Worm (Caenorhabditis elegans) whole organism, L1 larva: ENCODE results near the gene aagr-1.

Experiments
- C04F5.9 ChIP-seq: sonication (generic microtip); optimal IDR thresholded peaks from 2 replicates; lab custom pipeline; 2016; ENCODE audit warnings: missing genetic modification characterization, missing compliant biosample characterization
- Y116A8C.19 ChIP-seq: sonication (generic microtip); optimal IDR thresholded peaks from 2 replicates; lab custom pipeline; 2016; ENCODE audit warnings: missing compliant biosample characterization, missing genetic modification characterization, borderline replicate concordance
- aha-1 ChIP-seq: fragments of 150-350 bp; optimal IDR thresholded peaks from 2 replicates; lab custom pipeline; 2014; ENCODE audit warnings: missing biosample characterization, missing genetic modification characterization
- alr-1 ChIP-seq: fragments of 200-800 bp; sonication (Bioruptor generic); optimal IDR thresholded peaks from 2 replicates; lab custom pipeline; 2018; ENCODE audit warnings: borderline replicate concordance, mild to moderate bottlenecking, missing genetic modification characterization, missing compliant biosample characterization
- aly-2 ChIP-seq: fragments of 150-350 bp; optimal IDR thresholded peaks from 2 replicates; lab custom pipeline; 2014; ENCODE audit warnings: missing biosample characterization, missing genetic modification characterization
- ceh-82 ChIP-seq, 3 experiments: fragments of 150-350 bp in 1 of 3; sonication (generic microtip) in 2 of 3; optimal IDR thresholded peaks; 2 replicates each; lab custom pipeline; 2014 to 2017; ENCODE audit warnings: missing biosample characterization in 3 of 3, missing genetic modification characterization in 3 of 3
- ces-1 ChIP-seq: fragments of 150-350 bp; optimal IDR thresholded peaks from 2 replicates; lab custom pipeline; 2014; ENCODE audit warnings: missing biosample characterization, missing genetic modification reagents, missing genetic modification characterization
- dpl-1 ChIP-seq, 3 experiments: fragments of 150-350 bp in 2 of 3; sonication (generic microtip) in 1 of 3; optimal IDR thresholded peaks; 2 replicates each; lab custom pipeline; 2014 to 2017; ENCODE audit warnings: missing biosample characterization in 3 of 3, missing genetic modification characterization in 3 of 3, missing genetic modification reagents in 3 of 3
- dsc-1 ChIP-seq: sonication (generic microtip); optimal IDR thresholded peaks from 2 replicates; lab custom pipeline; 2016; ENCODE audit warnings: mild to moderate bottlenecking, missing genetic modification characterization, missing compliant biosample characterization
- efl-1 ChIP-seq, 4 experiments: fragments of 150-350 bp; optimal IDR thresholded peaks in 3 of 4; peaks in 1 of 4; 1 replicate in 1 of 4; 2 replicates in 3 of 4; lab custom pipeline; 2014; ENCODE audit warnings: missing biosample characterization in 2 of 4, missing genetic modification characterization in 2 of 4, missing genetic modification reagents in 2 of 4
- egl-13 ChIP-seq: sonication (generic microtip); optimal IDR thresholded peaks from 2 replicates; lab custom pipeline; 2016; ENCODE audit warnings: missing genotype, missing genetic modification reagents, missing genetic modification characterization, missing compliant biosample characterization
- egl-27 ChIP-seq, 2 experiments: fragments of 150-350 bp in 1 of 2; sonication (generic microtip); optimal IDR thresholded peaks; 3 replicates each; lab custom pipeline; 2017 to 2018; ENCODE audit warnings: missing biosample characterization in 2 of 2, missing genetic modification characterization in 2 of 2, missing genetic modification reagents in 2 of 2
- elt-2 ChIP-seq: sonication (generic microtip); optimal IDR thresholded peaks from 2 replicates; lab custom pipeline; 2016; ENCODE audit warnings: missing genetic modification characterization, mild to moderate bottlenecking, inconsistent platforms, missing compliant biosample characterization, missing genetic modification reagents
- ets-5 ChIP-seq: fragments of 200-800 bp; sonication (Bioruptor generic); IDR thresholded peaks from 2 replicates; pipeline ENCODE4 v1.3.6; 2022; ENCODE audit warnings: missing genetic modification characterization, missing compliant biosample characterization
- fkh-4 ChIP-seq: sonication (generic microtip); optimal IDR thresholded peaks from 2 replicates; lab custom pipeline; 2016; ENCODE audit warnings: missing compliant biosample characterization, missing genetic modification characterization, borderline replicate concordance
- grh-1 ChIP-seq: fragments of 200-800 bp; sonication (Bioruptor generic); IDR thresholded peaks from 2 replicates; pipeline ENCODE4 v1.3.6; 2022; ENCODE audit warnings: missing genetic modification reagents, missing genetic modification characterization, missing compliant biosample characterization
- hlh-4 ChIP-seq: sonication (generic microtip); optimal IDR thresholded peaks from 2 replicates; lab custom pipeline; 2016; ENCODE audit warnings: mild to moderate bottlenecking, missing genetic modification characterization, missing compliant biosample characterization
- isw-1 ChIP-seq: fragments of 200-800 bp; sonication (Bioruptor generic); IDR thresholded peaks from 2 replicates; pipeline ENCODE4 v1.3.6; 2022; ENCODE audit warnings: missing genetic modification characterization, missing compliant biosample characterization
- lin-13 ChIP-seq: fragments of 150-350 bp; optimal IDR thresholded peaks from 2 replicates; lab custom pipeline; 2014; ENCODE audit warnings: missing biosample characterization, missing genetic modification reagents, missing genetic modification characterization
- lin-14 ChIP-seq: fragments of 200-800 bp; sonication (Bioruptor generic); optimal IDR thresholded peaks from 2 replicates; lab custom pipeline; 2018; ENCODE audit warnings: mild to moderate bottlenecking, missing genetic modification characterization, moderate library complexity, missing compliant biosample characterization
- lin-35 ChIP-seq, 2 experiments: fragments of 150-350 bp; optimal IDR thresholded peaks; 2 replicates each; lab custom pipeline; 2014; ENCODE audit warnings: missing biosample characterization in 2 of 2, missing genetic modification characterization in 2 of 2, missing genetic modification reagents in 2 of 2
- lir-3 ChIP-seq: sonication (generic microtip); optimal IDR thresholded peaks from 2 replicates; lab custom pipeline; 2016; ENCODE audit warnings: mild to moderate bottlenecking, missing genetic modification characterization, moderate library complexity, missing compliant biosample characterization; ENCODE audit not compliant: poor library complexity
- lsy-2 ChIP-seq, 2 experiments: fragments of 150-350 bp; optimal IDR thresholded peaks; 2 replicates each; lab custom pipeline; 2014; ENCODE audit warnings: missing biosample characterization in 2 of 2, missing genetic modification characterization in 2 of 2
- mef-2 ChIP-seq: fragments of 150-350 bp; optimal IDR thresholded peaks from 2 replicates; lab custom pipeline; 2014; ENCODE audit warnings: missing biosample characterization, missing genetic modification characterization
- mep-1 ChIP-seq: fragments of 150-350 bp; optimal IDR thresholded peaks from 2 replicates; lab custom pipeline; 2014; ENCODE audit warnings: missing biosample characterization, missing genetic modification characterization
- nhr-28 ChIP-seq: fragments of 150-350 bp; optimal IDR thresholded peaks from 2 replicates; lab custom pipeline; 2014; ENCODE audit warnings: missing biosample characterization, missing genetic modification characterization
- nhr-47 ChIP-seq: sonication (generic microtip); optimal IDR thresholded peaks from 2 replicates; lab custom pipeline; 2016; ENCODE audit warnings: mild to moderate bottlenecking, missing genetic modification characterization, moderate library complexity, missing compliant biosample characterization
- nhr-71 ChIP-seq: sonication (generic microtip); optimal IDR thresholded peaks from 2 replicates; lab custom pipeline; 2016; ENCODE audit warnings: mild to moderate bottlenecking, missing genetic modification characterization, moderate library complexity, missing compliant biosample characterization
- nhr-76 ChIP-seq: sonication (generic microtip); optimal IDR thresholded peaks from 2 replicates; lab custom pipeline; 2017; ENCODE audit warnings: missing biosample characterization, missing genetic modification characterization
- nhr-77 ChIP-seq: fragments of 150-350 bp; optimal IDR thresholded peaks from 2 replicates; lab custom pipeline; 2014; ENCODE audit warnings: missing biosample characterization, missing genetic modification characterization
- nhr-90 ChIP-seq: sonication (generic microtip); optimal IDR thresholded peaks from 2 replicates; lab custom pipeline; 2016; ENCODE audit warnings: mild to moderate bottlenecking, missing genetic modification characterization, missing compliant biosample characterization; ENCODE audit not compliant: poor library complexity
- pqm-1 ChIP-seq: sonication (generic microtip); optimal IDR thresholded peaks from 3 replicates; lab custom pipeline; 2017; ENCODE audit warnings: missing biosample characterization, missing genetic modification characterization
- rnt-1 ChIP-seq: sonication (generic microtip); optimal IDR thresholded peaks from 2 replicates; lab custom pipeline; 2016; ENCODE audit warnings: mild to moderate bottlenecking, missing genetic modification characterization, moderate library complexity, missing compliant biosample characterization
- skn-1 ChIP-seq: fragments of 150-350 bp; optimal IDR thresholded peaks from 2 replicates; lab custom pipeline; 2014; ENCODE audit warnings: missing biosample characterization, missing genetic modification characterization
- sup-37 ChIP-seq: fragments of 200-800 bp; sonication (Bioruptor generic); optimal IDR thresholded peaks from 2 replicates; lab custom pipeline; 2018; ENCODE audit warnings: mild to moderate bottlenecking, missing genetic modification characterization, missing compliant biosample characterization
- tbx-2 ChIP-seq: sonication (generic microtip); optimal IDR thresholded peaks from 2 replicates; lab custom pipeline; 2016; ENCODE audit warnings: missing genetic modification characterization, missing compliant biosample characterization
- unc-30 ChIP-seq: sonication (generic microtip); optimal IDR thresholded peaks from 2 replicates; lab custom pipeline; 2017; ENCODE audit warnings: missing biosample characterization, missing genetic modification characterization
- unc-86 ChIP-seq: sonication (generic microtip); optimal IDR thresholded peaks from 2 replicates; lab custom pipeline; 2016; ENCODE audit warnings: missing genetic modification characterization, missing compliant biosample characterization
- unc-98 ChIP-seq: fragments of 200-800 bp; sonication (Bioruptor generic); IDR thresholded peaks from 2 replicates; pipeline ENCODE4 v1.3.6; 2022; ENCODE audit warnings: missing genetic modification characterization, missing compliant biosample characterization
- xbp-1 ChIP-seq: sonication (generic microtip); optimal IDR thresholded peaks from 2 replicates; lab custom pipeline; 2016; ENCODE audit warnings: missing genetic modification characterization, missing compliant biosample characterization
- zag-1 ChIP-seq: fragments of 150-350 bp; optimal IDR thresholded peaks from 2 replicates; lab custom pipeline; 2014; ENCODE audit warnings: missing biosample characterization, missing genetic modification characterization
- ztf-4 ChIP-seq: fragments of 150-350 bp; optimal IDR thresholded peaks from 2 replicates; lab custom pipeline; 2014; ENCODE audit warnings: missing biosample characterization, missing genetic modification characterization

Gene aagr-1

DNA sequence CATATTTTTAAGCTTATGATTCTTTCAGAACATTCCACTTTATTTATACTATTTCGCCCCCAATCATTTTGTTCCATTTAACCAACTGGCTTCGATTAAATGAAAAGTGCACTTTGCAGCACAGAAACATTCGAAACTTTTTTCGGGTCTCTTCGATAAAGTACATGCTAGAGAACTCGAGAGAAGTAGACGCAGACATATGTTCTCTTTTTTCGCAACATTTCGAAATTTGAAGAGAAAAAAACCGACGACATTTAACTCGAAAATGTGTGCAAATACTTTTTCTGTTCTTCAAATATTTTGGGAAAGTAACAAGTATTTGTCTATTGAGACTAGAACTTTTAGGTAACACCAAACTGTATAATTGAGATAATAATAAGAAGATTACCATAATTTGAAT lies 10.6 kb downstream of the aagr-1 start:
- peak; percentile 9 for TF ChIP-seq nhr-71 (tag; lab: Kevin White, UChicago)
- TF ChIP-seq nhr-28 (tag; lab: Kevin White, UChicago), result no peak
- no peak for TF ChIP-seq fkh-4 (tag; lab: Kevin White, UChicago)
- TF ChIP-seq nhr-77 (tag; lab: Kevin White, UChicago), result peak; percentile 38
- TF ChIP-seq skn-1 (tag; lab: Kevin White, UChicago), result peak; percentile 72
- no peak for TF ChIP-seq lin-13
- TF ChIP-seq nhr-47 (tag; lab: Kevin White, UChicago), result no peak
- no peak for TF ChIP-seq Y116A8C.19 (tag; lab: Kevin White, UChicago)
- TF ChIP-seq mep-1, result peak; percentile 36
- TF ChIP-seq rnt-1 (tag; lab: Kevin White, UChicago), result peak; percentile 12
- no peak for TF ChIP-seq ztf-4 (tag; lab: Kevin White, UChicago)
- peak in 1 of 2 experiments; percentile 32 for TF ChIP-seq lsy-2 (tag; optimal IDR thresholded peaks at IDR 0.05; lab: Kevin White, UChicago)
- TF ChIP-seq unc-98, result no peak
- TF ChIP-seq mef-2 (tag; lab: Kevin White, UChicago), result no peak
- TF ChIP-seq xbp-1 (tag; lab: Kevin White, UChicago), result no peak
- TF ChIP-seq egl-27 (tag; optimal IDR thresholded peaks at IDR 0.05; lab: Kevin White, UChicago), result no peak
- TF ChIP-seq sup-37 (GFP tag; lab: Kevin White, UChicago), result no peak
- peak in 2 of 3 experiments; percentile 2 to 38 for TF ChIP-seq ceh-82 (tag; optimal IDR thresholded peaks at IDR 0.05; lab: Kevin White, UChicago)
- TF ChIP-seq nhr-76 (tag; lab: Kevin White, UChicago), result no peak
- peak; percentile 46 for TF ChIP-seq lin-14
- peak in 1 of 2 experiments; percentile 16 for TF ChIP-seq lin-35 (GFP tag; optimal IDR thresholded peaks at IDR 0.05; lab: Kevin White, UChicago)
- TF ChIP-seq efl-1 (optimal IDR thresholded peaks at IDR 0.05; lab: Kevin White, UChicago), result peak in 1 of 2 experiments; percentile 27
- TF ChIP-seq efl-1 (GFP tag; optimal IDR thresholded peaks at IDR 0.05 in 1 of 2; lab: Kevin White, UChicago), result no peak
- no peak for TF ChIP-seq isw-1 (GFP tag; lab: Robert Waterston, UW)
- no peak for TF ChIP-seq tbx-2
- TF ChIP-seq hlh-4 (tag; lab: Kevin White, UChicago), result no peak
- no peak for TF ChIP-seq lir-3 (tag; lab: Kevin White, UChicago)
- peak; percentile 58 for TF ChIP-seq dsc-1 (tag; lab: Kevin White, UChicago)
- TF ChIP-seq aha-1 (tag; lab: Kevin White, UChicago), result no peak
- TF ChIP-seq C04F5.9 (tag; lab: Kevin White, UChicago), result no peak
- TF ChIP-seq ets-5 (GFP tag; lab: Robert Waterston, UW), result no peak
- TF ChIP-seq ces-1 (GFP tag; lab: Kevin White, UChicago), result no peak
- TF ChIP-seq, all 84 proteins: peak for 11

DNA sequence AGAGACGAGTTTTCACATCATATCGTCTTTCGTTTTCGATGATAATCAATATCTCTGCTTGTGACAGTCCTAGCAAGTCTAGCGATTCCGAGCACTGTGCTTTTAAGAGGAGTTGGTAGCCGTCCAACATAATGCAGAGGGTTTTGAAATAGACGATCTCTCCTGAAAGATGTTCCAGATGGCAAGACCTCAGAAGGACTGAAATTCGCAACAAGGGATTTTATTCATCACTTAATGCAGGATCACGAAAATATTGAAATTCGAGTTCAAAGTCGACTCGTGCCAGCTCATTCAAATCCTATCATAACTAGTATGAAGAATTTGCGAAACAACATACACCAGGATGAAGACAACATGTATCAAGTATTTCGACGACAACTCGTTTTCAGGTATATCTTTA lies 11.2 kb downstream of the aagr-1 start, which contains the start of gene D2096.7:
Gene D2096.7, minus strand, starts transcription at position 130 of the 400 bp plus-strand sequence.
- TF ChIP-seq nhr-90 (tag; lab: Kevin White, UChicago) (no peak), tbx-2 (no peak), grh-1 (GFP tag; lab: Robert Waterston, UW) (0 out of 2 replicates have a peak, but pooled peaks have one; percentile 11), xbp-1 (tag; lab: Kevin White, UChicago) (no peak), pqm-1 (tag; lab: Kevin White, UChicago) (no peak), unc-30 (tag; lab: Kevin White, UChicago) (no peak), aly-2 (tag; lab: Kevin White, UChicago) (peak; percentile 43), zag-1 (tag; lab: Kevin White, UChicago) (no peak)

DNA sequence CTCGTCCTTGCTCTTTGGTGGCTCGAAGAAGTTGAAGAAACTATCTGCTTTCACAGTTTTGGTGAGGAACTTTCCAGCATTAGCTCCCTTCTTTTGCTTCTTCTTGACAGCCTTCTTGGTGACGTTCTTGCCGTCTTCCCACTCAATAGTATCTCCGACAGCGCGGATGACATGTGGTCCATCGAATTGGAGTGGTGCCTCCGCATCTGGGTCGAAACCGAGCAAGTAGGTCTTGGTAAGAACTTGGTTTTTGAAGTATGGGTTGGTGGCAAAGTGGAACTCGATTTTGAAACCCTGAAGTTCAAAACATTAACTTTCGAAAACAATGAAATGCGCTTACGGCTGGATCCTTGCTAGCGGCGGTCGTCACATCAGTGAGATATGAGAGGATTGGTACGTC lies 12.0 kb downstream of the aagr-1 start:
- TF ChIP-seq alr-1 (no peak), nhr-76 (tag; lab: Kevin White, UChicago) (no peak), unc-86 (tag; lab: Kevin White, UChicago) (no peak), nhr-28 (tag; lab: Kevin White, UChicago) (no peak), ceh-82 (tag; optimal IDR thresholded peaks at IDR 0.05; lab: Kevin White, UChicago) (no peak), lir-3 (tag; lab: Kevin White, UChicago) (no peak), dpl-1 (GFP tag; optimal IDR thresholded peaks at IDR 0.05; lab: Kevin White, UChicago) (no peak), egl-13 (no peak), lsy-2 (tag; optimal IDR thresholded peaks at IDR 0.05; lab: Kevin White, UChicago) (no peak), egl-27 (tag; optimal IDR thresholded peaks at IDR 0.05; lab: Kevin White, UChicago) (no peak), nhr-90 (tag; lab: Kevin White, UChicago) (no peak), rnt-1 (tag; lab: Kevin White, UChicago) (no peak), unc-30 (tag; lab: Kevin White, UChicago) (no peak), nhr-47 (tag; lab: Kevin White, UChicago) (no peak), xbp-1 (tag; lab: Kevin White, UChicago) (no peak), tbx-2 (no peak), elt-2 (tag; lab: Kevin White, UChicago) (no peak), nhr-77 (tag; lab: Kevin White, UChicago) (no peak)
